Worm (Caenorhabditis elegans): ENCODE measurements around the gene F58H7.1.

DNA sequence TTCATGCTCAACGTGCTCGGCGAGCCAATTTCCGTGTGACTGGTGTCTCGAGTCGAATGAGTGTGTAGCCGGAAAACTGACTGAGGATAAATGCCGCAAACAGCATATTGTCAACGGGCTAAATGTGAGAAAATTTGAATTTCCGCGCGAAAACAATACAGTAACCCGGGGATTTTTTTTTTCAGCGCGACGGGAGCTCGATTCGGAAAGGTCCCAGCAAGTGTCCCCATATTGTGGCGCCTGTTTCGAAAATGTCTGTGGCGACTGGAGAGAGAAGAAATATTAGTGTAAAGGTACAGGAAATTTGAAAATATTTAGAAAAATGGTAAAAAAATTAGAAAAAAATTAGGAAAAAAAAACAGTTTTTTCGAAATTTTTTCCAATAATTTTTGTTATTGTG lies 35.5 kb upstream of the F58H7.1 start:
- TF ChIP-seq him-1 (tag; optimal IDR thresholded peaks at IDR 0.05) = no peak
- no peak for TF ChIP-seq dao-5 (tag; optimal IDR thresholded peaks at IDR 0.05)

Data from whole organism, L4/young adult.